Worm (Caenorhabditis elegans) whole organism, L1 larva: ENCODE measurements around the gene clec-57.

Source experiments
- aha-1 ChIP-seq: fragments of 150-350 bp; optimal IDR thresholded peaks from 2 replicates; lab custom pipeline; 2014; ENCODE audit warnings: missing biosample characterization, missing genetic modification characterization
- blmp-1 ChIP-seq: fragments of 150-350 bp; optimal IDR thresholded peaks from 2 replicates; lab custom pipeline; 2014; ENCODE audit warnings: missing biosample characterization, missing genetic modification characterization
- ceh-63 ChIP-seq: fragments of 200-800 bp; sonication (Bioruptor generic); optimal IDR thresholded peaks from 2 replicates; lab custom pipeline; 2018; ENCODE audit warnings: mild to moderate bottlenecking, missing genetic modification characterization, missing compliant biosample characterization
- ceh-82 ChIP-seq, 3 experiments: fragments of 150-350 bp in 1 of 3; sonication (generic microtip) in 2 of 3; optimal IDR thresholded peaks; 2 replicates each; lab custom pipeline; 2014 to 2017; ENCODE audit warnings: missing biosample characterization in 3 of 3, missing genetic modification characterization in 3 of 3
- ceh-90 ChIP-seq: sonication (generic microtip); optimal IDR thresholded peaks from 2 replicates; lab custom pipeline; 2016; ENCODE audit warnings: missing genetic modification characterization, missing compliant biosample characterization
- efl-1 ChIP-seq, 4 experiments: fragments of 150-350 bp; optimal IDR thresholded peaks in 3 of 4; peaks in 1 of 4; 1 replicate in 1 of 4; 2 replicates in 3 of 4; lab custom pipeline; 2014; ENCODE audit warnings: missing biosample characterization in 2 of 4, missing genetic modification characterization in 2 of 4, missing genetic modification reagents in 2 of 4
- egl-13 ChIP-seq: sonication (generic microtip); optimal IDR thresholded peaks from 2 replicates; lab custom pipeline; 2016; ENCODE audit warnings: missing genotype, missing genetic modification reagents, missing genetic modification characterization, missing compliant biosample characterization
- egl-27 ChIP-seq, 2 experiments: fragments of 150-350 bp in 1 of 2; sonication (generic microtip); optimal IDR thresholded peaks; 3 replicates each; lab custom pipeline; 2017 to 2018; ENCODE audit warnings: missing biosample characterization in 2 of 2, missing genetic modification characterization in 2 of 2, missing genetic modification reagents in 2 of 2
- elt-2 ChIP-seq: sonication (generic microtip); optimal IDR thresholded peaks from 2 replicates; lab custom pipeline; 2016; ENCODE audit warnings: missing genetic modification characterization, mild to moderate bottlenecking, inconsistent platforms, missing compliant biosample characterization, missing genetic modification reagents
- ets-5 ChIP-seq: fragments of 200-800 bp; sonication (Bioruptor generic); IDR thresholded peaks from 2 replicates; pipeline ENCODE4 v1.3.6; 2022; ENCODE audit warnings: missing genetic modification characterization, missing compliant biosample characterization
- fkh-8 ChIP-seq: sonication (generic microtip); optimal IDR thresholded peaks from 2 replicates; lab custom pipeline; 2016; ENCODE audit warnings: mild to moderate bottlenecking, missing genetic modification characterization, missing compliant biosample characterization
- fos-1 ChIP-seq: fragments of 150-350 bp; optimal IDR thresholded peaks from 2 replicates; lab custom pipeline; 2014; ENCODE audit warnings: missing biosample characterization, missing genetic modification characterization
- hlh-17 ChIP-seq: fragments of 200-800 bp; sonication (Bioruptor generic); optimal IDR thresholded peaks from 2 replicates; lab custom pipeline; 2018; ENCODE audit warnings: missing genetic modification characterization, mild to moderate bottlenecking, missing compliant biosample characterization, moderate library complexity, borderline replicate concordance
- hlh-4 ChIP-seq: sonication (generic microtip); optimal IDR thresholded peaks from 2 replicates; lab custom pipeline; 2016; ENCODE audit warnings: mild to moderate bottlenecking, missing genetic modification characterization, missing compliant biosample characterization
- lin-14 ChIP-seq: fragments of 200-800 bp; sonication (Bioruptor generic); optimal IDR thresholded peaks from 2 replicates; lab custom pipeline; 2018; ENCODE audit warnings: mild to moderate bottlenecking, missing genetic modification characterization, moderate library complexity, missing compliant biosample characterization
- lin-35 ChIP-seq, 2 experiments: fragments of 150-350 bp; optimal IDR thresholded peaks; 2 replicates each; lab custom pipeline; 2014; ENCODE audit warnings: missing biosample characterization in 2 of 2, missing genetic modification characterization in 2 of 2, missing genetic modification reagents in 2 of 2
- lin-39 ChIP-seq: fragments of 150-350 bp; optimal IDR thresholded peaks from 2 replicates; lab custom pipeline; 2014; ENCODE audit warnings: missing biosample characterization, missing genetic modification reagents, missing genetic modification characterization
- lir-3 ChIP-seq: sonication (generic microtip); optimal IDR thresholded peaks from 2 replicates; lab custom pipeline; 2016; ENCODE audit warnings: mild to moderate bottlenecking, missing genetic modification characterization, moderate library complexity, missing compliant biosample characterization; ENCODE audit not compliant: poor library complexity
- lsy-2 ChIP-seq, 2 experiments: fragments of 150-350 bp; optimal IDR thresholded peaks; 2 replicates each; lab custom pipeline; 2014; ENCODE audit warnings: missing biosample characterization in 2 of 2, missing genetic modification characterization in 2 of 2
- mep-1 ChIP-seq: fragments of 150-350 bp; optimal IDR thresholded peaks from 2 replicates; lab custom pipeline; 2014; ENCODE audit warnings: missing biosample characterization, missing genetic modification characterization
- nhr-237 ChIP-seq: fragments of 150-350 bp; optimal IDR thresholded peaks from 2 replicates; lab custom pipeline; 2014; ENCODE audit warnings: missing biosample characterization, missing genetic modification characterization
- nhr-47 ChIP-seq: sonication (generic microtip); optimal IDR thresholded peaks from 2 replicates; lab custom pipeline; 2016; ENCODE audit warnings: mild to moderate bottlenecking, missing genetic modification characterization, moderate library complexity, missing compliant biosample characterization
- nhr-76 ChIP-seq: sonication (generic microtip); optimal IDR thresholded peaks from 2 replicates; lab custom pipeline; 2017; ENCODE audit warnings: missing biosample characterization, missing genetic modification characterization
- nhr-85 ChIP-seq: sonication (generic microtip); peaks from one replicate; lab custom pipeline; 2016; ENCODE audit warnings: missing genetic modification characterization, inconsistent platforms, missing compliant biosample characterization
- rnt-1 ChIP-seq: sonication (generic microtip); optimal IDR thresholded peaks from 2 replicates; lab custom pipeline; 2016; ENCODE audit warnings: mild to moderate bottlenecking, missing genetic modification characterization, moderate library complexity, missing compliant biosample characterization
- skn-1 ChIP-seq: fragments of 150-350 bp; optimal IDR thresholded peaks from 2 replicates; lab custom pipeline; 2014; ENCODE audit warnings: missing biosample characterization, missing genetic modification characterization
- snu-23 ChIP-seq: sonication (generic microtip); optimal IDR thresholded peaks from 2 replicates; lab custom pipeline; 2016; ENCODE audit warnings: missing genetic modification characterization, missing compliant biosample characterization
- sptf-1 ChIP-seq: fragments of 150-350 bp; optimal IDR thresholded peaks from 2 replicates; lab custom pipeline; 2014; ENCODE audit warnings: missing biosample characterization, missing genetic modification characterization
- tbx-2 ChIP-seq: sonication (generic microtip); optimal IDR thresholded peaks from 2 replicates; lab custom pipeline; 2016; ENCODE audit warnings: missing genetic modification characterization, missing compliant biosample characterization
- unc-62 ChIP-seq: fragments of 150-350 bp; optimal IDR thresholded peaks from 2 replicates; lab custom pipeline; 2014; ENCODE audit warnings: missing biosample characterization, missing genetic modification reagents, missing genetic modification characterization
- unc-98 ChIP-seq: fragments of 200-800 bp; sonication (Bioruptor generic); IDR thresholded peaks from 2 replicates; pipeline ENCODE4 v1.3.6; 2022; ENCODE audit warnings: missing genetic modification characterization, missing compliant biosample characterization
- zip-4 ChIP-seq: fragments of 200-800 bp; sonication (Bioruptor generic); optimal IDR thresholded peaks from 2 replicates; lab custom pipeline; 2018; ENCODE audit warnings: mild to moderate bottlenecking, missing genetic modification characterization, moderate library complexity, missing compliant biosample characterization
- ztf-11 ChIP-seq, 2 experiments: sonication (generic microtip); optimal IDR thresholded peaks; 2 replicates each; lab custom pipeline; 2016 to 2017; ENCODE audit warnings: missing genetic modification characterization in 2 of 2, missing biosample characterization in 1 of 2, missing compliant biosample characterization in 1 of 2

The clec-57 gene

DNA sequence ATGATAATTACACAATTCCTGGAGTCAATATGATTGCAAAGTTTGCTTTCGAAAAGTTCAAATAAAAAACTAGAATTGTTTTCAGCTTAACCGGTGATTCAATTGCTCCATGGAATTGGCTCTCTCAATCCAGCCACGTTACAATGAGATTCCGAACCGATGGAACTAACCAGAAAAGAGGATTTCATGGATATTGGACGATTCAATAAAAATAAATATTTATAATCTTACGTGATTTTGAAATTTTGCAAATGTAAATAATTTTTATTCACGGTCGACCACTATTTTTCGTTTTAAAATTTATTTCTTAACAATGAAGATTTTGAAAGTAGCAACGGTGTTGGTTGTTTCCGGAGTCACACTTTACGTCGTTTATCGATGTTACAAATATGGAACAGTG lies 13.0 kb downstream of the clec-57 start, which contains the start of gene R02D5.10:
Gene R02D5.10, plus strand, starts transcription at position 301 of the 400 bp plus-strand sequence.
- no peak for TF ChIP-seq lin-35 (GFP tag; optimal IDR thresholded peaks at IDR 0.05; lab: Kevin White, UChicago)
- TF ChIP-seq rnt-1 (tag; lab: Kevin White, UChicago) = no peak
- TF ChIP-seq ceh-82 (tag; optimal IDR thresholded peaks at IDR 0.05; lab: Kevin White, UChicago) = no peak

ce11 chrV:14482728-14483210 lies 13.7 kb downstream of the clec-57 start, which contains the start of gene R02D5.3:
TSS of gene R02D5.3 (plus strand) at chrV:14483160.
- TF ChIP-seq lir-3 (tag; lab: Kevin White, UChicago) (no peak), elt-2 (peak; percentile 34)
- TF ChIP-seq, all 84 proteins: peak for 1

DNA sequence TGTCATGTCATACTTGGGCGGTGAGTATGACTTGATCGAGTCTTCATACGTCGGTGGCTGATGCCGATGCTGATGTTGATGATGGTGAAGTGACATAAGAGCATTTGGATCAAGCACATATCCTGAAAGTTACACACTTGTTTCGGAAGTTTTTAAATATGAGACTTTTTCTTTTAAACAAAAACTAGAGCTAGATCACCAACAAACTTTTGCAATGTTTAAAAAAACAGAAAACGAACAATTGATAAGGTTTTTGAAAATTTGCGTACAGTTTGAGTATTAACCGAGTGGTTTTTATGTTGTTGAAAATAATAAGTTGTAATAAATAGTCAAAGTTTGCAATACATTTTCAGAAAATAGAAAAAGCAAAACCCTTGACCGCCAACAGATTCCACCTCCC lies 15.6 kb downstream of the clec-57 start, which contains the start of gene R02D5.4:
Gene R02D5.4, minus strand, starts transcription at position 101 of the 400 bp plus-strand sequence.
- TF ChIP-seq ceh-90 (tag; lab: Kevin White, UChicago) = no peak
- no peak for TF ChIP-seq blmp-1 (tag; lab: Kevin White, UChicago)
- TF ChIP-seq hlh-17 = no peak
- no peak for TF ChIP-seq fkh-8 (tag; lab: Kevin White, UChicago)
- TF ChIP-seq sptf-1 (tag; lab: Kevin White, UChicago) = no peak

ce11 chrV:14491097-14491496 lies 22.1 kb downstream of the clec-57 start:
- TF ChIP-seq hlh-17 (no peak), lin-14 (GFP tag; lab: Kevin White, UChicago) (peak; percentile 25)

ce11 chrV:14493665-14494064 lies 24.6 kb downstream of the clec-57 start:
- TF ChIP-seq egl-13 (tag; lab: Kevin White, UChicago) (no peak), lin-14 (GFP tag; lab: Kevin White, UChicago) (no peak), ceh-63 (GFP tag; lab: Kevin White, UChicago) (no peak)

DNA sequence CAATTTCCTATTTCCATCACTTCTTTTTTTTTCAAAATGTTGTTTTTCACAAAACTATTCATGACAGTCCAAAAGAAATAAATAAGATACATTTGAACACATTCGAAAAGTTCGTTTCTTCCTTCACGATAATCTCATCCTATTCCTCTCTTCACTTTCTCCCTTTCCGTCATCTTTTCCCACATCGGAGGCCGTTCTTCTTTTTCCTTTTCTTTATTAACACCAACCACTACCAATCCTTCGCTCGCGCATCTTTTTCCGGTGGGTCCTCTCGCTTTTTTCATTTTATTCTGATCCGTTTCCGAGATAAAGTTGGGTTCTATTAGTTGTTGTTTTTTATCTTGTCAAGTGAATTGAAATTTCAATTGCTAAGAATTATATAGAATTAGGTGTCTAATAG lies 26.5 kb downstream of the clec-57 start:
- TF ChIP-seq tbx-2 (no peak), lin-14 (GFP tag; lab: Kevin White, UChicago) (peak; percentile 51), blmp-1 (tag; lab: Kevin White, UChicago) (peak; percentile 94)

DNA sequence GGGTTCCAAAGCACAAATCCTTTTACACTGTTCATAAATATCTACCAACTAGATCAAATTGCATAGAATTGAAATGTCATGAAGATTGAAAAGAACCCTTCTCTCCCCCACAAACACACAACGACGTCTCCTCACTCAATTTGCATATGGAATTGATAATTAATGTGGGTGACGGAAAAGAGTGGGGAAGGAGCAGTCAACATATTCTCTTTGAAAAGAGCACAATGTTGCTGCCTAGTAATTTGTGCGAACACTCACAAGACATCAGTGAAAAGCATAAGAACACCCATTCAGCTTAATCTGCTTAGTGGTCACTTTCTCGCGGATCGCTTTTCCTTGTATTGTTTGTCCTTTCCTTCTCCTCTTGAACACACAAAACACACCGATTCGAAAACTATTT lies 27.4 kb downstream of the clec-57 start:
- TF ChIP-seq nhr-85 = peak; percentile 34
- TF ChIP-seq unc-62 (GFP tag; lab: Kevin White, UChicago) = no peak
- TF ChIP-seq aha-1 (tag; lab: Kevin White, UChicago) = no peak
- TF ChIP-seq fos-1 (tag; lab: Kevin White, UChicago) = no peak

- no peak for TF ChIP-seq unc-98 (GFP tag; lab: Robert Waterston, UW)
- TF ChIP-seq hlh-4 (tag; lab: Kevin White, UChicago) = no peak
- TF ChIP-seq blmp-1 (tag; lab: Kevin White, UChicago) = peak; percentile 2
- TF ChIP-seq efl-1 (optimal IDR thresholded peaks at IDR 0.05; lab: Kevin White, UChicago) = no peak
- TF ChIP-seq efl-1 (GFP tag; optimal IDR thresholded peaks at IDR 0.05 in 1 of 2; lab: Kevin White, UChicago) = peak in 1 of 2 experiments; percentile 50
These were observed 29.2 kb downstream of the clec-57 start for ce11 chrV:14498204-14498603.

ce11 chrV:14499074-14499864 lies 30.2 kb downstream of the clec-57 start:
- TF ChIP-seq egl-27 (tag; optimal IDR thresholded peaks at IDR 0.05; lab: Kevin White, UChicago) (no peak), ets-5 (GFP tag; lab: Robert Waterston, UW) (no peak), nhr-85 (peak; percentile 83), blmp-1 (tag; lab: Kevin White, UChicago) (peak; percentile 44), nhr-76 (tag; lab: Kevin White, UChicago) (no peak), hlh-17 (no peak), lsy-2 (tag; optimal IDR thresholded peaks at IDR 0.05; lab: Kevin White, UChicago) (peak in 1 of 2 experiments; percentile 22), skn-1 (tag; lab: Kevin White, UChicago) (peak; percentile 42), lin-14 (GFP tag; lab: Kevin White, UChicago) (peak; percentile 59), nhr-237 (tag; lab: Kevin White, UChicago) (no peak), lin-39 (tag; lab: Kevin White, UChicago) (no peak), nhr-47 (tag; lab: Kevin White, UChicago) (no peak), mep-1 (tag; lab: Kevin White, UChicago) (peak; percentile 45), zip-4 (GFP tag; lab: Kevin White, UChicago) (no peak), snu-23 (GFP tag; lab: Kevin White, UChicago) (peak; percentile 17), ztf-11 (tag; optimal IDR thresholded peaks at IDR 0.05; lab: Kevin White, UChicago) (no peak)
